Worm (Caenorhabditis elegans) whole organism, L1 larva: ENCODE results near the gene F59D12.5.

Experiments
- C04F5.9 ChIP-seq: sonication (generic microtip); optimal IDR thresholded peaks from 2 replicates; lab custom pipeline; 2016; ENCODE audit warnings: missing genetic modification characterization, missing compliant biosample characterization
- C34B4.2 ChIP-seq: sonication (generic microtip); optimal IDR thresholded peaks from 2 replicates; lab custom pipeline; 2017; ENCODE audit warnings: mild to moderate bottlenecking, missing genetic modification characterization, missing compliant biosample characterization
- F16B12.6 ChIP-seq: fragments of 150-350 bp; optimal IDR thresholded peaks from 2 replicates; lab custom pipeline; 2014; ENCODE audit warnings: missing biosample characterization, missing genetic modification characterization
- Y116A8C.19 ChIP-seq: sonication (generic microtip); optimal IDR thresholded peaks from 2 replicates; lab custom pipeline; 2016; ENCODE audit warnings: missing compliant biosample characterization, missing genetic modification characterization, borderline replicate concordance
- aha-1 ChIP-seq: fragments of 150-350 bp; optimal IDR thresholded peaks from 2 replicates; lab custom pipeline; 2014; ENCODE audit warnings: missing biosample characterization, missing genetic modification characterization
- alr-1 ChIP-seq: fragments of 200-800 bp; sonication (Bioruptor generic); optimal IDR thresholded peaks from 2 replicates; lab custom pipeline; 2018; ENCODE audit warnings: borderline replicate concordance, mild to moderate bottlenecking, missing genetic modification characterization, missing compliant biosample characterization
- aly-2 ChIP-seq: fragments of 150-350 bp; optimal IDR thresholded peaks from 2 replicates; lab custom pipeline; 2014; ENCODE audit warnings: missing biosample characterization, missing genetic modification characterization
- ceh-8 ChIP-seq: fragments of 200-800 bp; sonication (Bioruptor generic); optimal IDR thresholded peaks from 2 replicates; lab custom pipeline; 2018; ENCODE audit warnings: mild to moderate bottlenecking, missing genetic modification characterization, moderate library complexity, missing compliant biosample characterization
- ceh-82 ChIP-seq, 3 experiments: fragments of 150-350 bp in 1 of 3; sonication (generic microtip) in 2 of 3; optimal IDR thresholded peaks; 2 replicates each; lab custom pipeline; 2014 to 2017; ENCODE audit warnings: missing biosample characterization in 3 of 3, missing genetic modification characterization in 3 of 3
- ceh-88 ChIP-seq: fragments of 200-800 bp; sonication (Bioruptor generic); IDR thresholded peaks from 2 replicates; pipeline ENCODE4 v1.3.6; 2022; ENCODE audit warnings: missing genetic modification characterization, missing compliant biosample characterization
- ceh-90 ChIP-seq: sonication (generic microtip); optimal IDR thresholded peaks from 2 replicates; lab custom pipeline; 2016; ENCODE audit warnings: missing genetic modification characterization, missing compliant biosample characterization
- dsc-1 ChIP-seq: sonication (generic microtip); optimal IDR thresholded peaks from 2 replicates; lab custom pipeline; 2016; ENCODE audit warnings: mild to moderate bottlenecking, missing genetic modification characterization, missing compliant biosample characterization
- efl-1 ChIP-seq, 4 experiments: fragments of 150-350 bp; optimal IDR thresholded peaks in 3 of 4; peaks in 1 of 4; 1 replicate in 1 of 4; 2 replicates in 3 of 4; lab custom pipeline; 2014; ENCODE audit warnings: missing biosample characterization in 2 of 4, missing genetic modification characterization in 2 of 4, missing genetic modification reagents in 2 of 4
- egl-13 ChIP-seq: sonication (generic microtip); optimal IDR thresholded peaks from 2 replicates; lab custom pipeline; 2016; ENCODE audit warnings: missing genotype, missing genetic modification reagents, missing genetic modification characterization, missing compliant biosample characterization
- egl-27 ChIP-seq, 2 experiments: fragments of 150-350 bp in 1 of 2; sonication (generic microtip); optimal IDR thresholded peaks; 3 replicates each; lab custom pipeline; 2017 to 2018; ENCODE audit warnings: missing biosample characterization in 2 of 2, missing genetic modification characterization in 2 of 2, missing genetic modification reagents in 2 of 2
- ets-5 ChIP-seq: fragments of 200-800 bp; sonication (Bioruptor generic); IDR thresholded peaks from 2 replicates; pipeline ENCODE4 v1.3.6; 2022; ENCODE audit warnings: missing genetic modification characterization, missing compliant biosample characterization
- fkh-10 ChIP-seq: sonication (generic microtip); optimal IDR thresholded peaks from 2 replicates; lab custom pipeline; 2017; ENCODE audit warnings: missing biosample characterization, missing genetic modification reagents, missing genetic modification characterization
- fkh-8 ChIP-seq: sonication (generic microtip); optimal IDR thresholded peaks from 2 replicates; lab custom pipeline; 2016; ENCODE audit warnings: mild to moderate bottlenecking, missing genetic modification characterization, missing compliant biosample characterization
- fos-1 ChIP-seq: fragments of 150-350 bp; optimal IDR thresholded peaks from 2 replicates; lab custom pipeline; 2014; ENCODE audit warnings: missing biosample characterization, missing genetic modification characterization
- grh-1 ChIP-seq: fragments of 200-800 bp; sonication (Bioruptor generic); IDR thresholded peaks from 2 replicates; pipeline ENCODE4 v1.3.6; 2022; ENCODE audit warnings: missing genetic modification reagents, missing genetic modification characterization, missing compliant biosample characterization
- hlh-4 ChIP-seq: sonication (generic microtip); optimal IDR thresholded peaks from 2 replicates; lab custom pipeline; 2016; ENCODE audit warnings: mild to moderate bottlenecking, missing genetic modification characterization, missing compliant biosample characterization
- irx-1 ChIP-seq: sonication (generic microtip); optimal IDR thresholded peaks from 2 replicates; lab custom pipeline; 2016; ENCODE audit warnings: missing genetic modification characterization, missing compliant biosample characterization
- isw-1 ChIP-seq: fragments of 200-800 bp; sonication (Bioruptor generic); IDR thresholded peaks from 2 replicates; pipeline ENCODE4 v1.3.6; 2022; ENCODE audit warnings: missing genetic modification characterization, missing compliant biosample characterization
- jun-1 ChIP-seq: fragments of 150-350 bp; optimal IDR thresholded peaks from 2 replicates; lab custom pipeline; 2014; ENCODE audit warnings: missing biosample characterization, missing genetic modification reagents, missing genetic modification characterization
- lin-13 ChIP-seq: fragments of 150-350 bp; optimal IDR thresholded peaks from 2 replicates; lab custom pipeline; 2014; ENCODE audit warnings: missing biosample characterization, missing genetic modification reagents, missing genetic modification characterization
- lin-14 ChIP-seq: fragments of 200-800 bp; sonication (Bioruptor generic); optimal IDR thresholded peaks from 2 replicates; lab custom pipeline; 2018; ENCODE audit warnings: mild to moderate bottlenecking, missing genetic modification characterization, moderate library complexity, missing compliant biosample characterization
- lin-35 ChIP-seq, 2 experiments: fragments of 150-350 bp; optimal IDR thresholded peaks; 2 replicates each; lab custom pipeline; 2014; ENCODE audit warnings: missing biosample characterization in 2 of 2, missing genetic modification characterization in 2 of 2, missing genetic modification reagents in 2 of 2
- lin-39 ChIP-seq: fragments of 150-350 bp; optimal IDR thresholded peaks from 2 replicates; lab custom pipeline; 2014; ENCODE audit warnings: missing biosample characterization, missing genetic modification reagents, missing genetic modification characterization
- lsy-2 ChIP-seq, 2 experiments: fragments of 150-350 bp; optimal IDR thresholded peaks; 2 replicates each; lab custom pipeline; 2014; ENCODE audit warnings: missing biosample characterization in 2 of 2, missing genetic modification characterization in 2 of 2
- mdl-1 ChIP-seq, 2 experiments: fragments of 150-350 bp; optimal IDR thresholded peaks; 2 replicates each; lab custom pipeline; 2014 to 2017; ENCODE audit warnings: missing biosample characterization in 2 of 2, missing genetic modification characterization in 2 of 2, inconsistent platforms in 1 of 2
- mep-1 ChIP-seq: fragments of 150-350 bp; optimal IDR thresholded peaks from 2 replicates; lab custom pipeline; 2014; ENCODE audit warnings: missing biosample characterization, missing genetic modification characterization
- nhr-12 ChIP-seq: sonication (generic microtip); optimal IDR thresholded peaks from 2 replicates; lab custom pipeline; 2017; ENCODE audit warnings: missing biosample characterization, missing genetic modification characterization
- nhr-19 ChIP-seq: fragments of 200-800 bp; sonication (Bioruptor generic); conservative IDR thresholded peaks from 2 replicates; pipeline ENCODE4 v1.3.6; 2022; ENCODE audit warnings: missing genetic modification characterization, missing compliant biosample characterization
- nhr-20 ChIP-seq: sonication (generic microtip); optimal IDR thresholded peaks from 2 replicates; lab custom pipeline; 2016; ENCODE audit warnings: mild to moderate bottlenecking, missing genetic modification characterization, missing compliant biosample characterization
- nhr-237 ChIP-seq: fragments of 150-350 bp; optimal IDR thresholded peaks from 2 replicates; lab custom pipeline; 2014; ENCODE audit warnings: missing biosample characterization, missing genetic modification characterization
- nhr-47 ChIP-seq: sonication (generic microtip); optimal IDR thresholded peaks from 2 replicates; lab custom pipeline; 2016; ENCODE audit warnings: mild to moderate bottlenecking, missing genetic modification characterization, moderate library complexity, missing compliant biosample characterization
- nhr-71 ChIP-seq: sonication (generic microtip); optimal IDR thresholded peaks from 2 replicates; lab custom pipeline; 2016; ENCODE audit warnings: mild to moderate bottlenecking, missing genetic modification characterization, moderate library complexity, missing compliant biosample characterization
- nhr-77 ChIP-seq: fragments of 150-350 bp; optimal IDR thresholded peaks from 2 replicates; lab custom pipeline; 2014; ENCODE audit warnings: missing biosample characterization, missing genetic modification characterization
- pax-3 ChIP-seq: fragments of 200-800 bp; sonication (Bioruptor generic); optimal IDR thresholded peaks from 2 replicates; lab custom pipeline; 2018; ENCODE audit warnings: mild to moderate bottlenecking, missing genetic modification characterization, moderate library complexity, missing compliant biosample characterization
- pqm-1 ChIP-seq: sonication (generic microtip); optimal IDR thresholded peaks from 3 replicates; lab custom pipeline; 2017; ENCODE audit warnings: missing biosample characterization, missing genetic modification characterization
- skn-1 ChIP-seq: fragments of 150-350 bp; optimal IDR thresholded peaks from 2 replicates; lab custom pipeline; 2014; ENCODE audit warnings: missing biosample characterization, missing genetic modification characterization
- snpc-4 ChIP-seq: fragments of 150-350 bp; optimal IDR thresholded peaks from 2 replicates; lab custom pipeline; 2014; ENCODE audit warnings: missing biosample characterization, missing genetic modification characterization
- snu-23 ChIP-seq: sonication (generic microtip); optimal IDR thresholded peaks from 2 replicates; lab custom pipeline; 2016; ENCODE audit warnings: missing genetic modification characterization, missing compliant biosample characterization
- sptf-1 ChIP-seq: fragments of 150-350 bp; optimal IDR thresholded peaks from 2 replicates; lab custom pipeline; 2014; ENCODE audit warnings: missing biosample characterization, missing genetic modification characterization
- sup-37 ChIP-seq: fragments of 200-800 bp; sonication (Bioruptor generic); optimal IDR thresholded peaks from 2 replicates; lab custom pipeline; 2018; ENCODE audit warnings: mild to moderate bottlenecking, missing genetic modification characterization, missing compliant biosample characterization
- swsn-7 ChIP-seq: sonication (generic microtip); optimal IDR thresholded peaks from 2 replicates; lab custom pipeline; 2016; ENCODE audit warnings: missing genetic modification characterization, missing compliant biosample characterization
- tbx-2 ChIP-seq: sonication (generic microtip); optimal IDR thresholded peaks from 2 replicates; lab custom pipeline; 2016; ENCODE audit warnings: missing genetic modification characterization, missing compliant biosample characterization
- tlp-1 ChIP-seq: fragments of 150-350 bp; optimal IDR thresholded peaks from 2 replicates; lab custom pipeline; 2014; ENCODE audit warnings: missing biosample characterization, missing genetic modification characterization
- unc-130 ChIP-seq: fragments of 150-350 bp; optimal IDR thresholded peaks from 2 replicates; lab custom pipeline; 2017; ENCODE audit warnings: missing biosample characterization, missing genetic modification characterization, inconsistent platforms
- unc-30 ChIP-seq: sonication (generic microtip); optimal IDR thresholded peaks from 2 replicates; lab custom pipeline; 2017; ENCODE audit warnings: missing biosample characterization, missing genetic modification characterization
- xbp-1 ChIP-seq: sonication (generic microtip); optimal IDR thresholded peaks from 2 replicates; lab custom pipeline; 2016; ENCODE audit warnings: missing genetic modification characterization, missing compliant biosample characterization
- zip-4 ChIP-seq: fragments of 200-800 bp; sonication (Bioruptor generic); optimal IDR thresholded peaks from 2 replicates; lab custom pipeline; 2018; ENCODE audit warnings: mild to moderate bottlenecking, missing genetic modification characterization, moderate library complexity, missing compliant biosample characterization
- ztf-4 ChIP-seq: fragments of 150-350 bp; optimal IDR thresholded peaks from 2 replicates; lab custom pipeline; 2014; ENCODE audit warnings: missing biosample characterization, missing genetic modification characterization

Gene F59D12.5

DNA sequence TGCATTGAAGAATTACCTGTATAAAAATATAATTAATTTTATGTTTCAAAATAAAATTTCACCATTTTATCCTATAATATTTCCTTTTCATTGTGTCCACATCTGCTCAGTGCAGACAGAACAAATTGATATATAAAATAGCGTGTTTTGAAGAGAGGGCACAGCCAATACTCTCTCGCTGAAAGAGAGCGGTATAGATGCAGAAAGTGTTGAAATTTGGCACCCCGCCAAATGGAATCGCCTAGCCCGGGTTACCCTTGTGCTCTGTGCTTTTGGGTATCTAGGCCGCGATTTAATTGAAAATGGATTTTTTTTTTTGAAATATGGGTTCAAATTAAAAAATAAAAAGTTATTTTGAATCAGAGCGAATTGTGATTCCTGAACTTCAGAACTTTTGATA, 30.0 kb downstream of the F59D12.5 start:
- TF ChIP-seq C34B4.2 (tag; lab: Kevin White, UChicago) (no peak), jun-1 (no peak), pqm-1 (no peak), grh-1 (GFP tag; lab: Robert Waterston, UW) (no peak), aly-2 (tag; lab: Kevin White, UChicago) (no peak), tbx-2 (tag; lab: Kevin White, UChicago) (no peak), nhr-19 (no peak), ceh-8 (GFP tag; lab: Kevin White, UChicago) (no peak), efl-1 (optimal IDR thresholded peaks at IDR 0.05; lab: Kevin White, UChicago) (peak in 1 of 2 experiments; percentile 21), efl-1 (GFP tag; optimal IDR thresholded peaks at IDR 0.05 in 1 of 2; lab: Kevin White, UChicago) (no peak), nhr-20 (tag; lab: Kevin White, UChicago) (no peak), xbp-1 (tag; lab: Kevin White, UChicago) (no peak), F16B12.6 (tag; lab: Kevin White, UChicago) (no peak), hlh-4 (tag; lab: Kevin White, UChicago) (no peak), alr-1 (tag; lab: Kevin White, UChicago) (no peak), sptf-1 (no peak), fkh-10 (GFP tag; lab: Kevin White, UChicago) (no peak), mep-1 (tag; lab: Kevin White, UChicago) (peak; percentile 29), fkh-8 (tag; lab: Kevin White, UChicago) (peak; percentile 44), C04F5.9 (tag; lab: Kevin White, UChicago) (no peak), lin-39 (no peak), lin-14 (peak; percentile 64), egl-13 (tag; lab: Kevin White, UChicago) (no peak), ceh-88 (GFP tag; lab: Robert Waterston, UW) (no peak), skn-1 (tag; lab: Kevin White, UChicago) (peak; percentile 58), nhr-237 (tag; lab: Kevin White, UChicago) (no peak), ceh-90 (tag; lab: Kevin White, UChicago) (no peak), lsy-2 (tag; optimal IDR thresholded peaks at IDR 0.05; lab: Kevin White, UChicago) (peak in 1 of 2 experiments; percentile 36), irx-1 (tag; lab: Kevin White, UChicago) (no peak), swsn-7 (tag; lab: Kevin White, UChicago) (peak; percentile 15), pax-3 (tag; lab: Kevin White, UChicago) (no peak), nhr-71 (tag; lab: Kevin White, UChicago) (peak; percentile 49), nhr-47 (tag; lab: Kevin White, UChicago) (peak; percentile 41), tlp-1 (no peak), nhr-77 (tag; lab: Kevin White, UChicago) (no peak), isw-1 (GFP tag; lab: Robert Waterston, UW) (no peak), snpc-4 (tag; lab: Kevin White, UChicago) (no peak), ceh-82 (tag; optimal IDR thresholded peaks at IDR 0.05; lab: Kevin White, UChicago) (peak in 2 of 3 experiments; percentile 4 to 46), egl-27 (tag; optimal IDR thresholded peaks at IDR 0.05; lab: Kevin White, UChicago) (no peak), ztf-4 (tag; lab: Kevin White, UChicago) (no peak), dsc-1 (tag; lab: Kevin White, UChicago) (peak; percentile 41), unc-30 (no peak), snu-23 (GFP tag; lab: Kevin White, UChicago) (peak; percentile 16)

DNA sequence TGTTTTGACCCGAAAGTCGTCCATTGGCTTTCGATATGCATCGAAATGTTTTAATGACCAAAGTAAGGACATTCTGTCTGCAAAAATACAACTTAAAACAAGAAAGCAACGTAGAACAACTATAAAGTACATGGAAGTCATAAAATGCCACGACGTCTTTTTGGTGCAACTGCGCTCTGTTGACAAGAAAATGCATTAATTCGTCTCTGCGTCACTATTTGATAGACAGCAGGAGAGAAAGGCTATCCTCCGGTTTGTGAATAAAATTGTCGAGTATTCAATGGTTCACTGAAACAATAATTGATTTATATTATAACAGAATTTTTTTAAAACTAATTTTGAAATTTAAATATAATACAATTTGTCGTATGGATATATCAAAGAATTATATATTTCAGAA, 30.7 kb downstream of the F59D12.5 start, which contains the start of gene ergi-3:
TSS of gene ergi-3 (minus strand) at position 311 of the 400 bp plus-strand sequence.
- TF ChIP-seq fos-1 (tag; lab: Kevin White, UChicago) (peak; percentile 28), unc-130 (peak; percentile 82), lin-39 (no peak), aha-1 (no peak), nhr-12 (tag; lab: Kevin White, UChicago) (no peak), zip-4 (GFP tag; lab: Kevin White, UChicago) (no peak), grh-1 (GFP tag; lab: Robert Waterston, UW) (no peak), nhr-19 (0 out of 2 replicates have a peak, but pooled peaks have one; percentile 16), lin-13 (GFP tag; lab: Kevin White, UChicago) (peak; percentile 27), snpc-4 (tag; lab: Kevin White, UChicago) (peak; percentile 47), Y116A8C.19 (no peak), egl-27 (tag; optimal IDR thresholded peaks at IDR 0.05; lab: Kevin White, UChicago) (no peak), ets-5 (GFP tag; lab: Robert Waterston, UW) (no peak), lin-35 (GFP tag; optimal IDR thresholded peaks at IDR 0.05; lab: Kevin White, UChicago) (peak; percentile 49 to 78), sup-37 (no peak), hlh-4 (tag; lab: Kevin White, UChicago) (no peak), mdl-1 (tag; optimal IDR thresholded peaks at IDR 0.05; lab: Kevin White, UChicago) (peak in 1 of 2 experiments; percentile 60)
